Fruit fly (Drosophila melanogaster) whole organism, embryonic: ENCODE results near the gene mAChR-C.

Source experiments
- Atf-2 ChIP-seq: fragments of 200-800 bp; sonication (Bioruptor generic); optimal IDR thresholded peaks from 2 replicates; lab custom pipeline; 2016; ENCODE audit warnings: missing biosample characterization, missing genetic modification characterization
- Awh ChIP-seq: fragments of 200-800 bp; sonication (Bioruptor generic); IDR thresholded peaks from 2 replicates; pipeline ENCODE4, ENCODE4 v1.3.6; 2022; ENCODE audit warnings: missing biosample characterization, missing genetic modification characterization
- CG10543 ChIP-seq: fragments of 200-800 bp; sonication (Bioruptor generic); optimal IDR thresholded peaks from 3 replicates; lab custom pipeline; 2017; ENCODE audit warnings: missing biosample characterization, mild to moderate bottlenecking, missing genetic modification characterization, moderate library complexity
- CG11696 ChIP-seq: fragments of 200-800 bp; sonication (Bioruptor generic); IDR thresholded peaks from 2 replicates; pipeline ENCODE4 v1.3.6; 2022; ENCODE audit warnings: missing biosample characterization, missing genetic modification characterization
- CG12071 ChIP-seq: fragments of 200-800 bp; sonication (Bioruptor generic); optimal IDR thresholded peaks from 3 replicates; lab custom pipeline; 2018; ENCODE audit warnings: missing biosample characterization, mild to moderate bottlenecking, missing genetic modification characterization
- CG13287 ChIP-seq: fragments of 200-800 bp; sonication (Bioruptor generic); IDR thresholded peaks from 2 replicates; pipeline ENCODE4 v1.3.6; 2022; ENCODE audit warnings: missing biosample characterization, missing genetic modification characterization; ENCODE audit not compliant: partially characterized antibody
- CG13894 ChIP-seq: fragments of 200-800 bp; sonication (Bioruptor generic); optimal IDR thresholded peaks from 3 replicates; lab custom pipeline; 2018; ENCODE audit warnings: missing biosample characterization, mild to moderate bottlenecking, missing genetic modification characterization, moderate library complexity
- CG15011 ChIP-seq: fragments of 200-800 bp; sonication (Bioruptor generic); optimal IDR thresholded peaks from 3 replicates; lab custom pipeline; 2018; ENCODE audit warnings: missing biosample characterization, mild to moderate bottlenecking, missing genetic modification characterization
- CG15514 ChIP-seq: fragments of 200-800 bp; sonication (Bioruptor generic); optimal IDR thresholded peaks from 3 replicates; lab custom pipeline; 2017; ENCODE audit warnings: missing biosample characterization, missing genetic modification characterization, mild to moderate bottlenecking, moderate library complexity, missing genetic modification reagents
- CG15696 ChIP-seq: fragments of 200-800 bp; sonication (Bioruptor generic); optimal IDR thresholded peaks from 2 replicates; lab custom pipeline; 2019; ENCODE audit warnings: missing biosample characterization, mild to moderate bottlenecking, missing genetic modification characterization, moderate library complexity
- CG1603 ChIP-seq: fragments of 200-800 bp; sonication (Bioruptor generic); optimal IDR thresholded peaks from 2 replicates; lab custom pipeline; 2019; ENCODE audit warnings: missing biosample characterization, mild to moderate bottlenecking, missing genetic modification characterization, moderate library complexity
- CG18011 ChIP-seq: fragments of 200-800 bp; sonication (Bioruptor generic); optimal IDR thresholded peaks from 2 replicates; lab custom pipeline; 2017; ENCODE audit warnings: missing biosample characterization, missing genetic modification characterization, mild to moderate bottlenecking, moderate library complexity, missing genotype
- CG6654 ChIP-seq: fragments of 200-800 bp; sonication (Bioruptor generic); optimal IDR thresholded peaks from 2 replicates; lab custom pipeline; 2017; ENCODE audit warnings: missing biosample characterization, mild to moderate bottlenecking, missing genetic modification characterization
- CG7786 ChIP-seq: fragments of 200-800 bp; sonication (Bioruptor generic); optimal IDR thresholded peaks from 2 replicates; lab custom pipeline; 2016; ENCODE audit warnings: missing biosample characterization, missing genetic modification characterization
- CG8359 ChIP-seq: fragments of 200-800 bp; sonication (Bioruptor generic); optimal IDR thresholded peaks from 2 replicates; lab custom pipeline; 2017; ENCODE audit warnings: missing biosample characterization, mild to moderate bottlenecking, missing genetic modification characterization, borderline replicate concordance
- D19B ChIP-seq: fragments of 200-800 bp; sonication (Bioruptor generic); optimal IDR thresholded peaks from 2 replicates; lab custom pipeline; 2017; ENCODE audit warnings: missing biosample characterization, mild to moderate bottlenecking, missing genetic modification characterization
- Dp ChIP-seq: fragments of 200-800 bp; sonication (Bioruptor generic); optimal IDR thresholded peaks from 2 replicates; lab custom pipeline; 2018; ENCODE audit warnings: missing biosample characterization, mild to moderate bottlenecking, missing genetic modification characterization, moderate library complexity
- Drgx ChIP-seq: fragments of 200-800 bp; sonication (Bioruptor generic); IDR thresholded peaks from 2 replicates; pipeline ENCODE4 v1.3.6; 2022; ENCODE audit warnings: missing biosample characterization, missing genetic modification characterization
- E2f2 ChIP-seq: fragments of 200-800 bp; sonication (Bioruptor generic); IDR thresholded peaks from 2 replicates; pipeline ENCODE4 v1.3.6; 2022; ENCODE audit warnings: missing biosample characterization, missing genetic modification characterization
- Fer3 ChIP-seq: fragments of 200-800 bp; sonication (Bioruptor generic); optimal IDR thresholded peaks from 2 replicates; lab custom pipeline; 2018; ENCODE audit warnings: missing biosample characterization, mild to moderate bottlenecking, missing genetic modification characterization, moderate library complexity
- HLH54F ChIP-seq: fragments of 200-800 bp; sonication (Bioruptor generic); optimal IDR thresholded peaks from 3 replicates; lab custom pipeline; 2016; ENCODE audit warnings: missing biosample characterization, missing genetic modification characterization
- HLHmδ ChIP-seq: fragments of 200-800 bp; sonication (Bioruptor generic); optimal IDR thresholded peaks from 2 replicates; lab custom pipeline; 2018; ENCODE audit warnings: missing biosample characterization, mild to moderate bottlenecking, missing genetic modification characterization, moderate library complexity
- HmgD ChIP-seq: fragments of 200-800 bp; sonication (Bioruptor generic); optimal IDR thresholded peaks from 3 replicates; lab custom pipeline; 2016; ENCODE audit warnings: missing biosample characterization, missing genetic modification characterization
- Hr51 ChIP-seq, 2 experiments: fragments of 200-800 bp; sonication (Bioruptor generic); optimal IDR thresholded peaks; 2 replicates in 1 of 2; 3 replicates in 1 of 2; lab custom pipeline; 2016 to 2018; ENCODE audit warnings: missing biosample characterization in 2 of 2, missing genetic modification characterization in 2 of 2, mild to moderate bottlenecking in 1 of 2, moderate library complexity in 1 of 2
- Hsf ChIP-seq: fragments of 200-800 bp; sonication (Bioruptor generic); optimal IDR thresholded peaks from 3 replicates; lab custom pipeline; 2016; ENCODE audit warnings: missing biosample characterization, missing genetic modification characterization
- Jarid2 ChIP-seq: fragments of 200-800 bp; sonication (Bioruptor generic); optimal IDR thresholded peaks from 3 replicates; lab custom pipeline; 2017; ENCODE audit warnings: mild to moderate bottlenecking, missing biosample characterization, missing genetic modification reagents, missing genetic modification characterization
- Max ChIP-seq: fragments of 200-800 bp; sonication (Bioruptor generic); optimal IDR thresholded peaks from 2 replicates; lab custom pipeline; 2016; ENCODE audit warnings: missing biosample characterization, mild to moderate bottlenecking, missing genetic modification characterization
- Pdp1 ChIP-seq, 2 experiments: fragments of 200-800 bp; sonication (Bioruptor generic); optimal IDR thresholded peaks; 3 replicates each; lab custom pipeline; 2016; ENCODE audit warnings: missing biosample characterization in 2 of 2, missing genetic modification characterization in 2 of 2, mild to moderate bottlenecking in 1 of 2, moderate library complexity in 1 of 2
- Six4 ChIP-seq: fragments of 200-800 bp; sonication (Bioruptor generic); optimal IDR thresholded peaks from 2 replicates; lab custom pipeline; 2016; ENCODE audit warnings: missing biosample characterization, missing genetic modification characterization
- Trl ChIP-seq, 3 experiments: fragments of >200 bp in 2 of 3; fragments of 200-800 bp in 1 of 3; sonication (Bioruptor generic) in 1 of 3; optimal IDR thresholded peaks; 2 replicates in 1 of 3; 3 replicates in 2 of 3; lab custom pipeline; 2016 to 2017; ENCODE audit warnings: missing biosample characterization in 1 of 3, missing genetic modification characterization in 1 of 3
- YL-1 ChIP-seq: fragments of 200-800 bp; sonication (Bioruptor generic); optimal IDR thresholded peaks from 3 replicates; lab custom pipeline; 2017; ENCODE audit warnings: missing biosample characterization, mild to moderate bottlenecking, missing genetic modification characterization
- ara ChIP-seq: fragments of 200-800 bp; sonication (Bioruptor generic); IDR thresholded peaks from 2 replicates; pipeline ENCODE4 v1.3.6; 2022; ENCODE audit warnings: missing biosample characterization, missing genetic modification characterization
- cad ChIP-seq: fragments of >200 bp; optimal IDR thresholded peaks from 2 replicates; lab custom pipeline; 2017; ENCODE audit warnings: missing biosample characterization, missing genetic modification characterization
- dati ChIP-seq: fragments of 200-800 bp; sonication (Bioruptor generic); IDR thresholded peaks from 2 replicates; pipeline ENCODE4 v1.3.6; 2022; ENCODE audit warnings: missing biosample characterization, missing genetic modification characterization
- disco-r ChIP-seq: fragments of 200-800 bp; sonication (Bioruptor generic); optimal IDR thresholded peaks from 2 replicates; lab custom pipeline; 2016; ENCODE audit warnings: missing biosample characterization, missing genetic modification characterization
- fru ChIP-seq: fragments of >200 bp; optimal IDR thresholded peaks from 2 replicates; lab custom pipeline; 2017
- grau ChIP-seq: fragments of 200-800 bp; optimal IDR thresholded peaks from 3 replicates; lab custom pipeline; 2019; ENCODE audit warnings: missing biosample characterization, mild to moderate bottlenecking, missing genetic modification characterization, moderate library complexity
- klu ChIP-seq: fragments of 200-800 bp; sonication (Bioruptor generic); IDR thresholded peaks from 2 replicates; pipeline ENCODE4 v1.3.6; 2022; ENCODE audit warnings: missing biosample characterization, missing genetic modification characterization
- otp ChIP-seq: fragments of 200-800 bp; sonication (Bioruptor generic); IDR thresholded peaks from 3 replicates; pipeline ENCODE4, ENCODE4 v1.3.6; 2022; ENCODE audit warnings: missing biosample characterization, missing genetic modification characterization
- pita ChIP-seq: fragments of 200-800 bp; sonication (Bioruptor generic); optimal IDR thresholded peaks from 2 replicates; lab custom pipeline; 2017; ENCODE audit warnings: missing biosample characterization, mild to moderate bottlenecking, missing genetic modification characterization
- sd ChIP-seq: fragments of 200-800 bp; sonication (Bioruptor generic); optimal IDR thresholded peaks from 3 replicates; lab custom pipeline; 2018; ENCODE audit warnings: missing biosample characterization, mild to moderate bottlenecking, missing genetic modification characterization, moderate library complexity
- shn ChIP-seq: fragments of 200-800 bp; sonication (Bioruptor generic); optimal IDR thresholded peaks from 3 replicates; lab custom pipeline; 2016; ENCODE audit warnings: missing biosample characterization, missing genetic modification characterization
- sna ChIP-seq: fragments of 200-800 bp; sonication (Bioruptor generic); IDR thresholded peaks from 2 replicates; pipeline ENCODE4 v1.3.6; 2022; ENCODE audit warnings: missing biosample characterization, missing genetic modification characterization; ENCODE audit not compliant: partially characterized antibody
- stwl ChIP-seq: fragments of 200-800 bp; sonication (Bioruptor generic); optimal IDR thresholded peaks from 3 replicates; lab custom pipeline; 2018; ENCODE audit warnings: missing biosample characterization, mild to moderate bottlenecking, missing genetic modification characterization, moderate library complexity
- tin ChIP-seq: fragments of 200-800 bp; sonication (Bioruptor generic); optimal IDR thresholded peaks from 3 replicates; lab custom pipeline; 2016; ENCODE audit warnings: missing biosample characterization, missing genetic modification characterization
- tll ChIP-seq, 2 experiments: fragments of 200-800 bp in 1 of 2; fragments of >200 bp in 1 of 2; sonication (Bioruptor generic) in 1 of 2; optimal IDR thresholded peaks; 2 replicates each; lab custom pipeline; 2017 to 2019; ENCODE audit warnings: missing biosample characterization in 2 of 2, missing genetic modification characterization in 2 of 2, mild to moderate bottlenecking in 1 of 2, moderate library complexity in 1 of 2
- ttk ChIP-seq: fragments of 200-800 bp; sonication (Bioruptor generic); IDR thresholded peaks from 2 replicates; pipeline ENCODE4 v2.1.2; 2022; ENCODE audit warnings: missing biosample characterization, missing genetic modification characterization
- unc-4 ChIP-seq: fragments of 200-800 bp; sonication (Bioruptor generic); IDR thresholded peaks from 2 replicates; pipeline ENCODE4 v1.3.6; 2022; ENCODE audit warnings: missing biosample characterization, missing genetic modification characterization; ENCODE audit not compliant: partially characterized antibody
- vfl ChIP-seq: fragments of 200-800 bp; sonication (Bioruptor generic); optimal IDR thresholded peaks from 2 replicates; lab custom pipeline; 2016; ENCODE audit warnings: missing biosample characterization, missing genetic modification characterization

The mAChR-C gene

dm6 chrX:6854563-6854962 is 22.1 kb upstream of the mAChR-C start (continued):
- TF ChIP-seq shn (GFP tag; lab: Kevin White, UChicago) (peak; percentile 15), CG10543 (GFP tag; lab: Kevin White, UChicago) (peak; percentile 43), HmgD (GFP tag; lab: Kevin White, UChicago) (no peak), CG6654 (peak; percentile 62), CG12071 (peak; percentile 76), HLHmδ (GFP tag; lab: Kevin White, UChicago) (no peak), CG15011 (peak; percentile 77), Fer3 (tag; lab: Kevin White, UChicago) (peak; percentile 83), CG13894 (tag; lab: Kevin White, UChicago) (peak; percentile 41), CG8359 (GFP tag; lab: Kevin White, UChicago) (peak; percentile 40), cad (GFP tag; lab: Kevin White, UChicago) (no peak), Dp (no peak), HLH54F (GFP tag; lab: Kevin White, UChicago) (peak; percentile 68), Hsf (peak; percentile 76), Drgx (GFP tag; lab: Robert Waterston, UW) (peak; percentile 91), unc-4 (GFP tag; lab: Robert Waterston, UW) (no peak), stwl (tag; lab: Kevin White, UChicago) (peak; percentile 1), fru (lab: Kevin White, UChicago) (no peak), tin (GFP tag; lab: Kevin White, UChicago) (peak; percentile 62), sd (tag; lab: Kevin White, UChicago) (peak; percentile 60), Pdp1 (GFP tag; optimal IDR thresholded peaks at IDR 0.05; lab: Kevin White, UChicago) (peak; percentile 63 to 73), Six4 (GFP tag; lab: Kevin White, UChicago) (peak; percentile 60), Hr51 (GFP tag; optimal IDR thresholded peaks at IDR 0.05; lab: Kevin White, UChicago) (peak; percentile 44 to 88), CG11696 (GFP tag; lab: Robert Waterston, UW) (peak; percentile 97), disco-r (GFP tag; lab: Kevin White, UChicago) (peak; percentile 35), ara (peak; percentile 82), vfl (GFP tag; lab: Kevin White, UChicago) (peak; percentile 72), CG7786 (GFP tag; lab: Kevin White, UChicago) (peak; percentile 47), YL-1 (GFP tag; lab: Kevin White, UChicago) (no peak), grau (tag; lab: Kevin White, UChicago) (peak; percentile 87), Trl (optimal IDR thresholded peaks at IDR 0.05; lab: Kevin White, UChicago) (no peak), Trl (GFP tag; optimal IDR thresholded peaks at IDR 0.05; lab: Kevin White, UChicago) (peak; percentile 53), Max (GFP tag; lab: Kevin White, UChicago) (peak; percentile 69), CG13287 (no peak), sna (GFP tag; lab: Robert Waterston, UW) (no peak), Atf-2 (GFP tag; lab: Kevin White, UChicago) (peak; percentile 27), tll (GFP tag; optimal IDR thresholded peaks at IDR 0.05; lab: Kevin White, UChicago) (no peak), CG1603 (peak; percentile 46), CG18011 (GFP tag; lab: Kevin White, UChicago) (peak; percentile 58), pita (GFP tag; lab: Kevin White, UChicago) (no peak), otp (GFP tag; lab: Robert Waterston, UW) (peak; percentile 80), CG15514 (GFP tag; lab: Kevin White, UChicago) (peak; percentile 79), CG15696 (tag; lab: Kevin White, UChicago) (peak; percentile 13), dati (GFP tag; lab: Robert Waterston, UW) (peak; percentile 51), Awh (GFP tag; lab: Robert Waterston, UW) (peak; percentile 54; the same call in 1 of the 2 replicates), E2f2 (peak; percentile 52; the same call in 1 of the 2 replicates), Jarid2 (peak; percentile 48), ttk (GFP tag; lab: Robert Waterston, UW) (peak; percentile 58; the same call in 1 of the 2 replicates), D19B (peak; percentile 69), klu (GFP tag; lab: Robert Waterston, UW) (peak; percentile 35; the same call in 1 of the 2 replicates)
